Worm (Caenorhabditis elegans) whole organism, L2 larva: Measurements from ENCODE around the gene K01F9.2.

Experiments used
- ama-1 ChIP-seq: fragments of 150-350 bp; optimal IDR thresholded peaks from 2 replicates; lab custom pipeline; 2018; ENCODE audit warnings: inconsistent platforms
- dmd-4 ChIP-seq: sonication (generic microtip); optimal IDR thresholded peaks from 2 replicates; lab custom pipeline; 2017; ENCODE audit warnings: missing biosample characterization, missing genetic modification characterization
- mab-5 ChIP-seq: fragments of 150-350 bp; optimal IDR thresholded peaks from 2 replicates; lab custom pipeline; 2014; ENCODE audit warnings: missing biosample characterization, missing genetic modification characterization
- nhr-129 ChIP-seq: fragments of 150-350 bp; optimal IDR thresholded peaks from 2 replicates; lab custom pipeline; 2014; ENCODE audit warnings: missing biosample characterization, missing genetic modification characterization
- peb-1 ChIP-seq: fragments of 150-350 bp; optimal IDR thresholded peaks from 2 replicates; lab custom pipeline; 2014; ENCODE audit warnings: missing biosample characterization, missing genetic modification characterization
- snpc-4 ChIP-seq: fragments of 150-350 bp; optimal IDR thresholded peaks from 2 replicates; lab custom pipeline; 2014; ENCODE audit warnings: missing biosample characterization, missing genetic modification characterization
- unc-55 ChIP-seq: fragments of 150-350 bp; sonication (generic microtip); optimal IDR thresholded peaks from 3 replicates; lab custom pipeline; 2014; ENCODE audit warnings: missing biosample characterization, missing genetic modification reagents, missing genetic modification characterization

DNA sequence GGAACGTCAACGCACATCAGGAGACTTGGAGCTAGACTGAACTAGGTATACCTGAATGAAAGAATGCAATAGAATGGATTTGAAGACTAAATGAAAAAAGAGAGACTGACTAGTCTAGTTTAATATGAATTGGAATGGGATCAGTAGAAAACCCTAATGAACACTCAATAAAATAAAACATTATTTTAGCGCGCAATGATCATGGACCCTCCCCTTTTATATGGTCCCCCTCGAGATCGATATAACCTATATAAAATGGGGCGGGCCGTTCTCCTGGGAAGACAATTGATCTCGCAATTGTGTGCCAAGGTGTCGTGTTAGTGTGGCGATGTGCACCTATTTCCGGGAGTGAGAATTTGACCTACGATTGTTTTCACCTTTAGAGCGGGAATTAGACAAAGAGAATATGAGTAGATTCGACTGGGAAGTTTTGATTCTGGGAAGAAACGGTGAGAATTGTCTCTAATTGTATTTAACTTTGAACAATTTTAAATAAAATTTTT, 41.0 kb upstream of the K01F9.2 start, which contains the start of gene cdc-25.3:
- no peak for TF ChIP-seq dmd-4 (tag; lab: Kevin White, UChicago)
- TF ChIP-seq peb-1 = no peak
- TF ChIP-seq nhr-129 = no peak
- TF ChIP-seq snpc-4 = no peak
- TF ChIP-seq unc-55 = no peak
- TF ChIP-seq ama-1 (lab: Kevin White, UChicago) = no peak
- no peak for TF ChIP-seq mab-5 (tag; lab: Kevin White, UChicago)
